Worm (Caenorhabditis elegans) whole organism, young adult: ENCODE results near the gene dhs-18.

Source experiments
- B0035.1 ChIP-seq: sonication (generic microtip); optimal IDR thresholded peaks from 2 replicates; lab custom pipeline; 2016; ENCODE audit warnings: missing genetic modification characterization, mild to moderate bottlenecking, missing compliant biosample characterization, missing genotype, missing genetic modification reagents
- B0261.1 ChIP-seq: sonication (generic microtip); optimal IDR thresholded peaks from 2 replicates; lab custom pipeline; 2016; ENCODE audit warnings: mild to moderate bottlenecking, missing genetic modification characterization, moderate library complexity, missing compliant biosample characterization
- F23B12.7 ChIP-seq: sonication (generic microtip); optimal IDR thresholded peaks from 2 replicates; lab custom pipeline; 2017; ENCODE audit warnings: missing genetic modification characterization, mild to moderate bottlenecking, missing compliant biosample characterization, antibody characterized with exemption, moderate library complexity; ENCODE audit not compliant: insufficient read depth
- F39B2.1 ChIP-seq: fragments of 200-800 bp; sonication (Bioruptor generic); IDR thresholded peaks from 2 replicates; pipeline ENCODE4 v1.3.6; 2022; ENCODE audit warnings: missing genetic modification reagents, missing genetic modification characterization, missing compliant biosample characterization
- F49E8.2 ChIP-seq: sonication (generic microtip); optimal IDR thresholded peaks from 3 replicates; lab custom pipeline; 2017; ENCODE audit warnings: missing genetic modification characterization, mild to moderate bottlenecking, missing compliant biosample characterization, antibody characterized with exemption, moderate library complexity; ENCODE audit not compliant: insufficient read depth
- K12H6.12 ChIP-seq: fragments of 200-800 bp; sonication (Bioruptor generic); optimal IDR thresholded peaks from 2 replicates; lab custom pipeline; 2018; ENCODE audit warnings: mild to moderate bottlenecking, missing genetic modification characterization, missing compliant biosample characterization
- T07F8.4 ChIP-seq: sonication (generic microtip); optimal IDR thresholded peaks from 2 replicates; lab custom pipeline; 2016; ENCODE audit warnings: mild to moderate bottlenecking, missing genetic modification characterization, moderate library complexity, missing compliant biosample characterization
- T26A5.8 ChIP-seq: sonication (generic microtip); optimal IDR thresholded peaks from 2 replicates; lab custom pipeline; 2016; ENCODE audit warnings: missing genetic modification characterization, missing compliant biosample characterization
- aptf-3 ChIP-seq: fragments of 200-800 bp; sonication (Bioruptor generic); IDR thresholded peaks from 2 replicates; pipeline ENCODE4 v1.3.6; 2022; ENCODE audit warnings: missing genetic modification characterization, missing compliant biosample characterization
- atf-7 ChIP-seq: sonication (generic microtip); optimal IDR thresholded peaks from 2 replicates; lab custom pipeline; 2017; ENCODE audit warnings: mild to moderate bottlenecking, missing genetic modification characterization, missing compliant biosample characterization
- attf-3 ChIP-seq: fragments of 200-800 bp; sonication (Bioruptor generic); conservative IDR thresholded peaks from 2 replicates; pipeline ENCODE4 v1.3.6; 2022; ENCODE audit warnings: missing genetic modification reagents, missing genetic modification characterization, missing compliant biosample characterization
- attf-5 ChIP-seq: fragments of 200-800 bp; sonication (Bioruptor generic); optimal IDR thresholded peaks from 2 replicates; lab custom pipeline; 2018; ENCODE audit warnings: mild to moderate bottlenecking, missing genetic modification characterization, missing compliant biosample characterization
- cebp-1 ChIP-seq, 2 experiments: fragments of 200-800 bp in 1 of 2; sonication (Bioruptor generic) in 1 of 2; sonication (generic microtip) in 1 of 2; IDR thresholded peaks in 1 of 2; optimal IDR thresholded peaks in 1 of 2; 2 replicates each; pipeline versions ENCODE4 v1.3.6 to Lab custom; 2017 to 2022; ENCODE audit warnings: missing compliant biosample characterization in 2 of 2, missing genetic modification characterization in 2 of 2, mild to moderate bottlenecking in 1 of 2, missing genetic modification reagents in 1 of 2, moderate library complexity in 1 of 2
- cebp-2 ChIP-seq: fragments of 200-800 bp; sonication (Bioruptor generic); IDR thresholded peaks from 2 replicates; pipeline ENCODE4 v1.3.6; 2022; ENCODE audit warnings: missing genetic modification characterization, missing compliant biosample characterization
- ceh-91 ChIP-seq: fragments of 200-800 bp; sonication (Bioruptor generic); IDR thresholded peaks from 2 replicates; pipeline ENCODE4 v1.3.6; 2022; ENCODE audit warnings: missing genetic modification reagents, missing genetic modification characterization, missing compliant biosample characterization
- dox-1 ChIP-seq: fragments of 200-800 bp; sonication (Bioruptor generic); IDR thresholded peaks from 2 replicates; pipeline ENCODE4 v1.3.6; 2022; ENCODE audit warnings: missing genetic modification reagents, missing genetic modification characterization, missing compliant biosample characterization
- dpl-1 ChIP-seq: fragments of 150-350 bp; optimal IDR thresholded peaks from 2 replicates; lab custom pipeline; 2014; ENCODE audit warnings: missing biosample characterization, missing genetic modification reagents, missing genetic modification characterization
- efl-1 ChIP-seq: fragments of 150-350 bp; optimal IDR thresholded peaks from 2 replicates; lab custom pipeline; 2014; ENCODE audit warnings: missing biosample characterization, missing genetic modification reagents, missing genetic modification characterization
- ekl-4 ChIP-seq: fragments of 200-800 bp; sonication (Bioruptor generic); IDR thresholded peaks from 2 replicates; pipeline ENCODE4 v1.3.6; 2022; ENCODE audit warnings: missing genetic modification reagents, missing genetic modification characterization, missing compliant biosample characterization
- ets-4 ChIP-seq: fragments of 200-800 bp; sonication (Bioruptor generic); optimal IDR thresholded peaks from 2 replicates; lab custom pipeline; 2018; ENCODE audit warnings: mild to moderate bottlenecking, missing genetic modification characterization, missing compliant biosample characterization
- him-1 ChIP-seq: sonication (generic microtip); optimal IDR thresholded peaks from 2 replicates; lab custom pipeline; 2016; ENCODE audit warnings: missing genotype, missing genetic modification reagents, missing genetic modification characterization, missing compliant biosample characterization
- hrde-1 ChIP-seq: sonication (generic microtip); optimal IDR thresholded peaks from 2 replicates; lab custom pipeline; 2016; ENCODE audit warnings: missing genetic modification characterization, mild to moderate bottlenecking, missing compliant biosample characterization, moderate library complexity, missing genotype, missing genetic modification reagents, borderline replicate concordance
- lin-35 ChIP-seq, 3 experiments: fragments of 150-350 bp in 2 of 3; sonication (generic microtip) in 1 of 3; optimal IDR thresholded peaks; 2 replicates each; lab custom pipeline; 2014 to 2018; ENCODE audit warnings: missing biosample characterization in 3 of 3, missing genetic modification characterization in 3 of 3, missing genetic modification reagents in 3 of 3
- lin-54 ChIP-seq: fragments of 200-800 bp; sonication (Bioruptor generic); optimal IDR thresholded peaks from 2 replicates; lab custom pipeline; 2018; ENCODE audit warnings: mild to moderate bottlenecking, missing genetic modification characterization, missing compliant biosample characterization
- lsl-1 ChIP-seq: fragments of 200-800 bp; sonication (Bioruptor generic); optimal IDR thresholded peaks from 2 replicates; lab custom pipeline; 2018; ENCODE audit warnings: mild to moderate bottlenecking, missing genetic modification characterization, moderate library complexity, missing compliant biosample characterization
- mcd-1 ChIP-seq: fragments of 200-800 bp; sonication (Bioruptor generic); IDR thresholded peaks from 2 replicates; pipeline ENCODE4 v1.3.6; 2022; ENCODE audit warnings: missing genetic modification reagents, missing genetic modification characterization, missing compliant biosample characterization
- nhr-27 ChIP-seq: fragments of 200-800 bp; sonication (Bioruptor generic); optimal IDR thresholded peaks from 2 replicates; lab custom pipeline; 2018; ENCODE audit warnings: mild to moderate bottlenecking, missing genetic modification characterization, moderate library complexity, missing compliant biosample characterization
- nhr-80 ChIP-seq: sonication (generic microtip); optimal IDR thresholded peaks from 2 replicates; lab custom pipeline; 2016; ENCODE audit warnings: missing genetic modification characterization, missing compliant biosample characterization
- pbrm-1 ChIP-seq: fragments of 200-800 bp; sonication (Bioruptor generic); IDR thresholded peaks from 2 replicates; pipeline ENCODE4 v1.3.6; 2022; ENCODE audit warnings: missing genetic modification reagents, missing genetic modification characterization, missing compliant biosample characterization
- rec-8 ChIP-seq, 2 experiments: sonication (generic microtip); optimal IDR thresholded peaks; 2 replicates each; lab custom pipeline; 2016; ENCODE audit warnings: mild to moderate bottlenecking in 2 of 2, missing genetic modification characterization in 2 of 2, missing genetic modification reagents in 2 of 2, missing genotype in 2 of 2, missing biosample characterization in 1 of 2, missing compliant biosample characterization in 1 of 2, moderate library complexity in 1 of 2
- snpc-1.1 ChIP-seq: sonication (generic microtip); optimal IDR thresholded peaks from 2 replicates; lab custom pipeline; 2017; ENCODE audit warnings: missing genetic modification characterization, mild to moderate bottlenecking, missing compliant biosample characterization, antibody characterized with exemption, moderate library complexity, missing genotype, missing genetic modification reagents; ENCODE audit not compliant: insufficient read depth
- snpc-1.3 ChIP-seq: sonication (generic microtip); optimal IDR thresholded peaks from 2 replicates; lab custom pipeline; 2017; ENCODE audit warnings: missing genetic modification characterization, mild to moderate bottlenecking, missing compliant biosample characterization, antibody characterized with exemption, moderate library complexity, missing genotype, missing genetic modification reagents; ENCODE audit not compliant: insufficient read depth
- snpc-4 ChIP-seq, 5 experiments: fragments of 150-350 bp in 1 of 5; sonication (generic microtip) in 4 of 5; optimal IDR thresholded peaks; 2 replicates each; lab custom pipeline; 2014 to 2018; ENCODE audit warnings: missing genetic modification characterization in 5 of 5, missing biosample characterization in 3 of 5, antibody characterized with exemption in 2 of 5, mild to moderate bottlenecking in 2 of 5, missing compliant biosample characterization in 2 of 5, missing genotype in 2 of 5, moderate library complexity in 2 of 5, missing genetic modification reagents in 1 of 5
- somi-1 ChIP-seq: fragments of 200-800 bp; sonication (Bioruptor generic); optimal IDR thresholded peaks from 2 replicates; lab custom pipeline; 2018; ENCODE audit warnings: mild to moderate bottlenecking, missing genetic modification characterization, missing compliant biosample characterization
- tbp1 ChIP-seq: fragments of 200-800 bp; sonication (Bioruptor generic); optimal IDR thresholded peaks from 2 replicates; lab custom pipeline; 2018; ENCODE audit warnings: mild to moderate bottlenecking, missing genetic modification characterization, missing compliant biosample characterization
- zim-3 ChIP-seq: sonication (generic microtip); optimal IDR thresholded peaks from 2 replicates; lab custom pipeline; 2017; ENCODE audit warnings: mild to moderate bottlenecking, missing genetic modification characterization, moderate library complexity, missing compliant biosample characterization
- ztf-28 ChIP-seq: fragments of 200-800 bp; sonication (Bioruptor generic); IDR thresholded peaks from 2 replicates; pipeline ENCODE4 v1.3.6; 2022; ENCODE audit warnings: missing genetic modification reagents, missing genetic modification characterization, missing compliant biosample characterization
- ztf-3 ChIP-seq: fragments of 200-800 bp; sonication (Bioruptor generic); optimal IDR thresholded peaks from 2 replicates; lab custom pipeline; 2018; ENCODE audit warnings: mild to moderate bottlenecking, missing genetic modification characterization, missing compliant biosample characterization

dhs-18 gene

ce11 chrV:11007651-11008050 is 39.0 kb downstream of the dhs-18 start:
- peak; percentile 30; the same call in 1 of the 2 replicates for TF ChIP-seq dox-1 (GFP tag; lab: Robert Waterston, UW)
- no peak for TF ChIP-seq cebp-1 (GFP tag; IDR thresholded peaks at IDR 0.05; lab: Robert Waterston, UW)
- peak; percentile 2 for TF ChIP-seq cebp-1 (tag; optimal IDR thresholded peaks at IDR 0.05; lab: Kevin White, UChicago)
- TF ChIP-seq somi-1 (GFP tag; lab: Kevin White, UChicago): no peak
- TF ChIP-seq nhr-80 (tag; lab: Kevin White, UChicago): peak; percentile 92

ce11 chrV:11004094-11004493 is 42.5 kb downstream of the dhs-18 start:
- TF ChIP-seq T07F8.4 (tag; lab: Kevin White, UChicago): no peak
- no peak for TF ChIP-seq nhr-27 (tag; lab: Kevin White, UChicago)
- no peak for TF ChIP-seq ceh-91 (GFP tag; lab: Robert Waterston, UW)
- TF ChIP-seq ets-4 (GFP tag; lab: Kevin White, UChicago): no peak
- TF ChIP-seq hrde-1 (tag; lab: Kevin White, UChicago): no peak
- no peak for TF ChIP-seq B0035.1 (tag; lab: Kevin White, UChicago)

- TF ChIP-seq snpc-1.3 (tag; lab: Kevin White, UChicago) (no peak), rec-8 (tag; optimal IDR thresholded peaks at IDR 0.05; lab: Kevin White, UChicago) (no peak), T26A5.8 (tag; lab: Kevin White, UChicago) (no peak), ceh-91 (GFP tag; lab: Robert Waterston, UW) (no peak), ztf-28 (GFP tag; lab: Robert Waterston, UW) (no peak), F39B2.1 (GFP tag; lab: Robert Waterston, UW) (no peak), atf-7 (tag; lab: Kevin White, UChicago) (no peak), cebp-2 (GFP tag; lab: Robert Waterston, UW) (no peak), pbrm-1 (GFP tag; lab: Robert Waterston, UW) (no peak), snpc-1.1 (no peak), K12H6.12 (tag; lab: Kevin White, UChicago) (no peak), ekl-4 (GFP tag; lab: Robert Waterston, UW) (no peak), ztf-3 (GFP tag; lab: Kevin White, UChicago) (no peak), F49E8.2 (no peak), aptf-3 (GFP tag; lab: Robert Waterston, UW) (no peak), lsl-1 (GFP tag; lab: Kevin White, UChicago) (no peak)
Observed at ce11 chrV:11002434-11002833, 44.2 kb downstream of the dhs-18 start, which contains the start of gene F53B7.4. TSS of gene F53B7.4 (minus strand) at chrV:11002534.

ce11 chrV:11000650-11001049 is 46.0 kb downstream of the dhs-18 start, which contains the start of gene isy-1:
TSS of gene isy-1 (minus strand) at chrV:11000699.
- peak; percentile 79; the same call in 1 of the 2 replicates for TF ChIP-seq mcd-1 (GFP tag; lab: Robert Waterston, UW)
- TF ChIP-seq efl-1 (GFP tag; lab: Kevin White, UChicago): peak; percentile 81
- peak; percentile 50 for TF ChIP-seq F23B12.7 (tag; lab: Kevin White, UChicago)
- peak; percentile 13 for TF ChIP-seq him-1 (tag; lab: Kevin White, UChicago)
- no peak for TF ChIP-seq B0261.1
- peak; percentile 92 for TF ChIP-seq attf-3
- no peak for TF ChIP-seq zim-3 (tag; lab: Kevin White, UChicago)
- no peak for TF ChIP-seq tbp1 (GFP tag; lab: Kevin White, UChicago)
- TF ChIP-seq attf-5: peak; percentile 85
- TF ChIP-seq dpl-1: peak; percentile 56
- no peak for TF ChIP-seq snpc-4 (GFP tag; optimal IDR thresholded peaks at IDR 0.05; lab: Kevin White, UChicago)
- peak in 1 of 4 experiments; percentile 53 for TF ChIP-seq snpc-4 (tag; optimal IDR thresholded peaks at IDR 0.05; lab: Kevin White, UChicago)
- peak in 1 of 3 experiments; percentile 84 for TF ChIP-seq lin-35 (GFP tag; optimal IDR thresholded peaks at IDR 0.05; lab: Kevin White, UChicago)
- peak; percentile 93 for TF ChIP-seq lin-54 (GFP tag; lab: Kevin White, UChicago)
